Worm (Caenorhabditis elegans) whole organism, young adult: ENCODE data around the gene daf-22.

ENCODE experiments used
- K12H6.12 ChIP-seq: fragments of 200-800 bp; sonication (Bioruptor generic); optimal IDR thresholded peaks from 2 replicates; lab custom pipeline; 2018; ENCODE audit warnings: mild to moderate bottlenecking, missing genetic modification characterization, missing compliant biosample characterization
- rec-8 ChIP-seq, 2 experiments: sonication (generic microtip); optimal IDR thresholded peaks; 2 replicates each; lab custom pipeline; 2016; ENCODE audit warnings: mild to moderate bottlenecking in 2 of 2, missing genetic modification characterization in 2 of 2, missing genetic modification reagents in 2 of 2, missing genotype in 2 of 2, missing biosample characterization in 1 of 2, missing compliant biosample characterization in 1 of 2, moderate library complexity in 1 of 2

DNA sequence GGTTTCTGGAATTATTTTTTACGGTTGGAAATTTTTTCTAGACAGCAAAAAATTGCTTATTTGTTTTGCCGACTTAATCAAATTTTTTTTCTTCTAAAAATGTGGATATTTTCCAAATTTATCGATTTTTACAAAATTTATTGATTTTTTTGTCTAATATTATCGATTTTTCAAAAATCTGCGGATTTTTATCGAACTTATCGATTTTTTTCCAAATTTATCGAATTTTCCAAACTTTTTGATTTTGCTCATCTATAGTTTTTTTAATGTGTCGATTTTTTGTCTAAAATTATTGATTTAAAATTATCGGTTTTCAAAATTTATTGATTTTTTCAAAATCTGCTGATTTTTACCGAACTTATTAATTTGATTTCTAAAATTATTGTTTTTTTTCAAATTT is 31.4 kb downstream of the daf-22 start:
- TF ChIP-seq K12H6.12 (tag; lab: Kevin White, UChicago) (no peak), rec-8 (tag; optimal IDR thresholded peaks at IDR 0.05; lab: Kevin White, UChicago) (no peak)
